Fruit fly (Drosophila melanogaster) whole organism, pupa: ENCODE results near the gene CG45064.

Experiments used
- CG10348 ChIP-seq: fragments of 200-800 bp; sonication (Bioruptor generic); IDR thresholded peaks from 2 replicates; pipeline ENCODE4 v1.3.6; 2022; ENCODE audit warnings: missing biosample characterization, missing genetic modification characterization
- CG13204 ChIP-seq: fragments of 200-800 bp; sonication (Bioruptor generic); optimal IDR thresholded peaks from 2 replicates; lab custom pipeline; 2018; ENCODE audit warnings: missing biosample characterization, mild to moderate bottlenecking, missing genetic modification characterization, moderate library complexity
- CG15710 ChIP-seq: fragments of 200-800 bp; sonication (Bioruptor generic); optimal IDR thresholded peaks from 2 replicates; lab custom pipeline; 2018; ENCODE audit warnings: missing biosample characterization, mild to moderate bottlenecking, missing genetic modification characterization, moderate library complexity
- CG17806 ChIP-seq: fragments of 200-800 bp; sonication (Bioruptor generic); optimal IDR thresholded peaks from 2 replicates; lab custom pipeline; 2018; ENCODE audit warnings: missing biosample characterization, mild to moderate bottlenecking, missing genetic modification characterization, moderate library complexity
- rn ChIP-seq: fragments of 200-800 bp; sonication (Bioruptor generic); IDR thresholded peaks from 2 replicates; pipeline ENCODE4 v1.3.6; 2022; ENCODE audit warnings: missing biosample characterization, missing genetic modification characterization

- TF ChIP-seq rn = no peak
- no peak for TF ChIP-seq CG13204 (GFP tag; lab: Kevin White, UChicago)
- TF ChIP-seq CG10348 (GFP tag; lab: Robert Waterston, UW) = no peak
- no peak for TF ChIP-seq CG17806 (tag; lab: Kevin White, UChicago)
- TF ChIP-seq CG15710 = no peak
Observed at dm6 chrX:14897592-14897991, 15.2 kb upstream of the CG45064 start.
